Worm (Caenorhabditis elegans) whole organism, L4 larva: Measurements from ENCODE around the gene srw-82.

Experiments
- R02D3.7 ChIP-seq: fragments of 150-350 bp; sonication (generic microtip); optimal IDR thresholded peaks from 3 replicates; lab custom pipeline; 2014; ENCODE audit warnings: missing biosample characterization, missing genetic modification characterization
- ceh-28 ChIP-seq: fragments of 150-350 bp; optimal IDR thresholded peaks from 2 replicates; lab custom pipeline; 2014; ENCODE audit warnings: missing biosample characterization, missing genetic modification reagents, missing genetic modification characterization
- ceh-82 ChIP-seq: sonication (generic microtip); optimal IDR thresholded peaks from 2 replicates; lab custom pipeline; 2017; ENCODE audit warnings: missing biosample characterization, missing genetic modification characterization
- ces-1 ChIP-seq: fragments of 150-350 bp; sonication (generic microtip); optimal IDR thresholded peaks from 4 replicates; lab custom pipeline; 2014; ENCODE audit warnings: missing biosample characterization, missing genetic modification reagents, missing genetic modification characterization
- fkh-10 ChIP-seq: fragments of 150-350 bp; optimal IDR thresholded peaks from 2 replicates; lab custom pipeline; 2014; ENCODE audit warnings: missing biosample characterization, missing genetic modification reagents, missing genetic modification characterization
- fos-1 ChIP-seq: fragments of 150-350 bp; optimal IDR thresholded peaks from 2 replicates; lab custom pipeline; 2014; ENCODE audit warnings: missing biosample characterization, missing genetic modification characterization
- hlh-30 ChIP-seq: sonication (generic microtip); optimal IDR thresholded peaks from 2 replicates; lab custom pipeline; 2017; ENCODE audit warnings: antibody characterized with exemption, mild to moderate bottlenecking, missing genetic modification characterization, missing compliant biosample characterization; ENCODE audit not compliant: insufficient read depth
- nhr-28 ChIP-seq: fragments of 150-350 bp; optimal IDR thresholded peaks from 2 replicates; lab custom pipeline; 2014; ENCODE audit warnings: missing biosample characterization, missing genetic modification characterization
- pha-4 ChIP-seq, 2 experiments: fragments of 150-350 bp in 1 of 2; fragments of 200-800 bp in 1 of 2; sonication (Bioruptor generic) in 1 of 2; IDR thresholded peaks in 1 of 2; optimal IDR thresholded peaks in 1 of 2; 2 replicates each; pipeline versions ENCODE4 v1.3.6 to Lab custom; 2014 to 2022; ENCODE audit warnings: missing genetic modification characterization in 2 of 2, missing genetic modification reagents in 2 of 2, missing biosample characterization in 1 of 2, missing compliant biosample characterization in 1 of 2
- pqm-1 ChIP-seq: sonication (generic microtip); optimal IDR thresholded peaks from 2 replicates; lab custom pipeline; 2017; ENCODE audit warnings: missing biosample characterization, missing genetic modification characterization
- snpc-4 ChIP-seq: fragments of 150-350 bp; optimal IDR thresholded peaks from 2 replicates; lab custom pipeline; 2014; ENCODE audit warnings: missing biosample characterization, missing genetic modification characterization
- unc-62 ChIP-seq, 3 experiments: fragments of 150-350 bp in 1 of 3; sonication (generic microtip); optimal IDR thresholded peaks in 2 of 3; peaks in 1 of 3; 1 replicate in 1 of 3; 2 replicates in 2 of 3; lab custom pipeline; 2014 to 2017; ENCODE audit warnings: missing biosample characterization in 3 of 3, missing genetic modification characterization in 3 of 3, missing genetic modification reagents in 3 of 3, missing genotype in 1 of 3
- zfp-2 ChIP-seq: sonication (generic microtip); optimal IDR thresholded peaks from 2 replicates; lab custom pipeline; 2016; ENCODE audit warnings: mild to moderate bottlenecking, missing genetic modification characterization, missing compliant biosample characterization

DNA sequence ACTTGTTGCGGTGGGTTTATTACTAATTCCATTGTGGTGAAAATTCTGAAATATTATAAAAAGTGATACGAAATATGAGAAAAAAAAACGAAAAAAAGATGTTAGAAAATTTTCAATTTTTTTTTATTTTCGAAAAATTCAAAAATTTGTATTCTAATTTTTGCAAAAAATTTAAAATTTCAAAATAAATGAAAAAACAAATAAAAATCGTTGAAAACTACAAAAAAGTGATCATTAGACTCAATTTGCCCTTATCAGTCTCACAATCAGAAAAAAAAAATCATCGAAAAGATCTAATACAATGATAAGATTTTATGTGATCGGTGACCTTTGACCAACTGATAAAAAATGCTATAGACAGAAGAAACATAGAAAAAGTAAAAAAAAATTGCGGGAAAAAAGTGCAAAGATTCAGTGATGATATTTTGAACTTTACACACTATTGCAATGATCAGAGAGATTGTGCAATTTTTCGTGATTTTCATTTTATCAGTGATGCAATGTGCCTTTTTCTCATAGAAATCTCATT, 29.7 kb downstream of the srw-82 start, which contains the start of gene ZK228.3:
- TF ChIP-seq zfp-2 (tag; lab: Kevin White, UChicago) (no peak), ces-1 (GFP tag; lab: Kevin White, UChicago) (no peak), ceh-28 (no peak), nhr-28 (tag; lab: Kevin White, UChicago) (peak; percentile 91), snpc-4 (no peak), hlh-30 (tag; lab: Kevin White, UChicago) (no peak), pqm-1 (peak; percentile 94), unc-62 (GFP tag; optimal IDR thresholded peaks at IDR 0.05 in 1 of 2; lab: Kevin White, UChicago) (no peak), unc-62 (tag; optimal IDR thresholded peaks at IDR 0.05; lab: Kevin White, UChicago) (no peak), fkh-10 (GFP tag; lab: Kevin White, UChicago) (no peak), pha-4 (GFP tag; IDR thresholded peaks at IDR 0.05; lab: Robert Waterston, UW) (no peak), pha-4 (tag; optimal IDR thresholded peaks at IDR 0.05; lab: Kevin White, UChicago) (no peak), R02D3.7 (tag; lab: Kevin White, UChicago) (no peak), fos-1 (tag; lab: Kevin White, UChicago) (no peak), ceh-82 (no peak)
